Fruit fly (Drosophila melanogaster): ENCODE data around the gene wam.

Gene wam

dm6 chr3R:23257986-23258427 lies 29.8 kb downstream of the wam start, which contains the start of the genes wda and Pex11c (continued):
- TF ChIP-seq Sox15 (GFP tag; optimal IDR thresholded peaks at IDR 0.05), result peak; percentile 67
- peak; percentile 74 for TF ChIP-seq lz (GFP tag; optimal IDR thresholded peaks at IDR 0.05)
- TF ChIP-seq CG8119 (GFP tag; IDR thresholded peaks at IDR 0.05), result peak; percentile 80; the same call in 2 of the 3 replicates
- TF ChIP-seq CG4318 (GFP tag; optimal IDR thresholded peaks at IDR 0.05), result peak; percentile 56
- TF ChIP-seq Blimp-1 (GFP tag; optimal IDR thresholded peaks at IDR 0.05), result no peak
- TF ChIP-seq fd59A (GFP tag; optimal IDR thresholded peaks at IDR 0.05), result peak; percentile 0
- peak; percentile 26 for TF ChIP-seq CG6808 (GFP tag; optimal IDR thresholded peaks at IDR 0.05)
- TF ChIP-seq fkh (GFP tag; optimal IDR thresholded peaks at IDR 0.05), result peak; percentile 54
- peak; percentile 12 for TF ChIP-seq Eip75B (GFP tag; optimal IDR thresholded peaks at IDR 0.05)
- peak; percentile 78 for TF ChIP-seq CG34406 (GFP tag; optimal IDR thresholded peaks at IDR 0.05)
- TF ChIP-seq svp (GFP tag), result no peak
- TF ChIP-seq fd85E (GFP tag; optimal IDR thresholded peaks at IDR 0.05), result no peak
- peak; percentile 87 for TF ChIP-seq CG10631 (GFP tag; optimal IDR thresholded peaks at IDR 0.05)
- peak; percentile 39 for TF ChIP-seq topi (GFP tag; optimal IDR thresholded peaks at IDR 0.05)
- TF ChIP-seq acj6 (GFP tag; optimal IDR thresholded peaks at IDR 0.05), result peak; percentile 85
- peak; percentile 33 for TF ChIP-seq cyc (GFP tag; optimal IDR thresholded peaks at IDR 0.05)
- TF ChIP-seq Hr38 (GFP tag; optimal IDR thresholded peaks at IDR 0.05), result no peak
- TF ChIP-seq vri (GFP tag; optimal IDR thresholded peaks at IDR 0.05), result peak; percentile 67
- peak; percentile 82 for TF ChIP-seq CG8632 (GFP tag; optimal IDR thresholded peaks at IDR 0.05)
- peak; percentile 58 for TF ChIP-seq Sox102F (GFP tag; optimal IDR thresholded peaks at IDR 0.05)
- peak; percentile 28 for TF ChIP-seq CG7368 (GFP tag; optimal IDR thresholded peaks at IDR 0.05)
- peak; percentile 78 for TF ChIP-seq dsx (GFP tag; optimal IDR thresholded peaks at IDR 0.05; ENCODE audit: poor library complexity, severe bottlenecking)
- TF ChIP-seq CG8319 (GFP tag; optimal IDR thresholded peaks at IDR 0.05), result peak; percentile 42
- TF ChIP-seq CG9139 (GFP tag; optimal IDR thresholded peaks at IDR 0.05), result no peak
- peak; percentile 59 for TF ChIP-seq CG3919 (GFP tag; optimal IDR thresholded peaks at IDR 0.05)
- TF ChIP-seq Eip78C (GFP tag), result peak; percentile 83
- TF ChIP-seq net (GFP tag; optimal IDR thresholded peaks at IDR 0.05), result peak; percentile 65
- peak; percentile 7 for TF ChIP-seq Lpt (GFP tag; optimal IDR thresholded peaks at IDR 0.05)
- TF ChIP-seq CG11294 (GFP tag; IDR thresholded peaks at IDR 0.05), result peak; percentile 62; the same call in 1 of the 2 replicates
- TF ChIP-seq achi (GFP tag; optimal IDR thresholded peaks at IDR 0.05), result peak; percentile 86
- TF ChIP-seq Gug (GFP tag; IDR thresholded peaks at IDR 0.05), result no peak; the same call in none of the 2 replicates
- peak; percentile 55 for TF ChIP-seq CG6276 (GFP tag; optimal IDR thresholded peaks at IDR 0.05)
- peak; percentile 41 for TF ChIP-seq Sox14 (GFP tag; optimal IDR thresholded peaks at IDR 0.05)

- TF ChIP-seq Hr39 (GFP tag; optimal IDR thresholded peaks at IDR 0.05) (peak; percentile 83), achi (GFP tag; optimal IDR thresholded peaks at IDR 0.05) (peak; percentile 76), Hr4 (GFP tag; optimal IDR thresholded peaks at IDR 0.05) (peak; percentile 81), CG15336 (GFP tag; IDR thresholded peaks at IDR 0.05) (peak; percentile 29; the same call in 1 of the 2 replicates), Eip93F (GFP tag; optimal IDR thresholded peaks at IDR 0.05) (no peak), CG6163 (GFP tag; IDR thresholded peaks at IDR 0.05) (peak; percentile 70; the same call in 2 of the 3 replicates), CG6808 (GFP tag; optimal IDR thresholded peaks at IDR 0.05) (no peak), CG10669 (GFP tag; optimal IDR thresholded peaks at IDR 0.05) (peak; percentile 50), CG3919 (GFP tag; optimal IDR thresholded peaks at IDR 0.05) (peak; percentile 83), svp (GFP tag) (peak; percentile 87), Sox102F (GFP tag; optimal IDR thresholded peaks at IDR 0.05) (peak; percentile 81), esn (GFP tag; optimal IDR thresholded peaks at IDR 0.05) (peak; percentile 87), ss (GFP tag; optimal IDR thresholded peaks at IDR 0.05) (peak in 1 of 2 experiments; percentile 16), CG16779 (tag; optimal IDR thresholded peaks at IDR 0.05) (no peak), CG34406 (GFP tag; optimal IDR thresholded peaks at IDR 0.05) (peak; percentile 73), fkh (GFP tag; optimal IDR thresholded peaks at IDR 0.05) (peak; percentile 92), CG32006 (GFP tag; optimal IDR thresholded peaks at IDR 0.05) (peak; percentile 59), eg (GFP tag; IDR thresholded peaks at IDR 0.05) (peak; percentile 77), CG4318 (GFP tag; optimal IDR thresholded peaks at IDR 0.05) (peak; percentile 16), CG9139 (GFP tag; optimal IDR thresholded peaks at IDR 0.05) (no peak), Blimp-1 (GFP tag; optimal IDR thresholded peaks at IDR 0.05) (peak; percentile 12), Sox14 (GFP tag; optimal IDR thresholded peaks at IDR 0.05) (peak; percentile 89), CG1621 (tag; optimal IDR thresholded peaks at IDR 0.05) (peak; percentile 52), net (GFP tag; optimal IDR thresholded peaks at IDR 0.05) (peak; percentile 47), vri (GFP tag; optimal IDR thresholded peaks at IDR 0.05) (no peak), dsx (GFP tag; optimal IDR thresholded peaks at IDR 0.05; ENCODE audit: poor library complexity, severe bottlenecking) (peak; percentile 43), CG10631 (GFP tag; optimal IDR thresholded peaks at IDR 0.05) (peak; percentile 72), CG11762 (GFP tag; optimal IDR thresholded peaks at IDR 0.05; ENCODE audit: insufficient read depth) (peak; percentile 70), Smox (GFP tag; optimal IDR thresholded peaks at IDR 0.05) (no peak), Ets96B (tag; optimal IDR thresholded peaks at IDR 0.05) (peak; percentile 49), Eip75B (GFP tag; optimal IDR thresholded peaks at IDR 0.05) (peak; percentile 79)
These were observed 36.6 kb downstream of the wam start, which contains the start of the genes Rad60 and EloA for dm6 chr3R:23251256-23251655. TSS of gene Rad60 (minus strand) at chr3R:23251477. TSS of gene EloA (plus strand) at chr3R:23251563.

Data from whole organism, prepupa.